Worm (Caenorhabditis elegans): ENCODE results near the gene C13A10.1.
A peak's percentile ranks its signal among the peaks of the same experiment; 100 is the strongest.

Gene C13A10.1

ce11 chrII:1355480-1355879 lies at the start of gene C13A10.1:
Gene C13A10.1 (minus strand): TSS chrII:1355649.
- TF ChIP-seq elt-2 (tag; optimal IDR thresholded peaks at IDR 0.05): peak; percentile 38
- no peak for TF ChIP-seq elt-3 (tag; optimal IDR thresholded peaks at IDR 0.05)

ce11 chrII:1403056-1403455 lies 47.6 kb upstream of the C13A10.1 start, which contains the start of the genes Y51H7C.41 and cogc-4:
Gene Y51H7C.41 (plus strand): TSS chrII:1403321.
Gene cogc-4 (plus strand): TSS chrII:1403441.
- TF ChIP-seq elt-3 (tag; optimal IDR thresholded peaks at IDR 0.05) (no peak), efl-1 (optimal IDR thresholded peaks at IDR 0.05) (no peak), efl-1 (GFP tag; optimal IDR thresholded peaks at IDR 0.05 in 1 of 2) (peak in 1 of 2 experiments; percentile 90), dpl-1 (GFP tag; optimal IDR thresholded peaks at IDR 0.05) (peak in 1 of 3 experiments; percentile 19)

ce11 chrII:1402167-1402619 lies 46.7 kb upstream of the C13A10.1 start, which contains the start of gene Y51H7C.7:
Gene Y51H7C.7 (plus strand): TSS chrII:1402569.
- TF ChIP-seq lin-39 (tag; optimal IDR thresholded peaks at IDR 0.05) (peak; percentile 76), egl-27 (tag; optimal IDR thresholded peaks at IDR 0.05) (no peak), rnt-1 (tag; optimal IDR thresholded peaks at IDR 0.05) (peak; percentile 73), nhr-12 (tag; optimal IDR thresholded peaks at IDR 0.05) (no peak), unc-130 (tag; optimal IDR thresholded peaks at IDR 0.05) (peak; percentile 58), efl-3 (GFP tag; optimal IDR thresholded peaks at IDR 0.05) (no peak), efl-1 (optimal IDR thresholded peaks at IDR 0.05) (peak; percentile 47 to 68), efl-1 (GFP tag; optimal IDR thresholded peaks at IDR 0.05 in 1 of 2) (peak; percentile 76 to 97), nhr-11 (tag; optimal IDR thresholded peaks at IDR 0.05) (peak; percentile 10), unc-62 (GFP tag; optimal IDR thresholded peaks at IDR 0.05) (no peak), skn-1 (tag; optimal IDR thresholded peaks at IDR 0.05) (peak; percentile 61), sup-37 (GFP tag; optimal IDR thresholded peaks at IDR 0.05) (no peak), Y116A8C.19 (tag; optimal IDR thresholded peaks at IDR 0.05; ENCODE audit: borderline replicate concordance) (no peak), zip-4 (GFP tag; optimal IDR thresholded peaks at IDR 0.05) (no peak), mef-2 (tag; optimal IDR thresholded peaks at IDR 0.05) (no peak), ceh-88 (GFP tag; IDR thresholded peaks at IDR 0.05) (no peak), swsn-7 (tag; optimal IDR thresholded peaks at IDR 0.05) (peak; percentile 71), nhr-20 (tag; optimal IDR thresholded peaks at IDR 0.05) (peak; percentile 68), irx-1 (tag; optimal IDR thresholded peaks at IDR 0.05) (peak; percentile 81), fos-1 (tag; optimal IDR thresholded peaks at IDR 0.05) (peak; percentile 22), hpl-2 (GFP tag; optimal IDR thresholded peaks at IDR 0.05) (no peak), xbp-1 (tag; optimal IDR thresholded peaks at IDR 0.05) (peak; percentile 69), mdl-1 (tag; optimal IDR thresholded peaks at IDR 0.05) (peak in 1 of 2 experiments; percentile 31), nhr-19 (GFP tag; conservative IDR thresholded peaks at IDR 0.05) (peak; percentile 65), lsy-2 (tag; optimal IDR thresholded peaks at IDR 0.05) (peak in 1 of 2 experiments; percentile 84), C04F5.9 (tag; optimal IDR thresholded peaks at IDR 0.05) (peak; percentile 19), aly-2 (tag; optimal IDR thresholded peaks at IDR 0.05) (no peak), lin-15B (tag; optimal IDR thresholded peaks at IDR 0.05) (peak; percentile 45), fkh-8 (tag; optimal IDR thresholded peaks at IDR 0.05) (peak; percentile 24), ceh-8 (GFP tag; optimal IDR thresholded peaks at IDR 0.05) (no peak), alr-1 (tag; optimal IDR thresholded peaks at IDR 0.05; ENCODE audit: borderline replicate concordance) (no peak), pax-3 (tag; optimal IDR thresholded peaks at IDR 0.05) (no peak), ces-1 (GFP tag; optimal IDR thresholded peaks at IDR 0.05) (no peak), C34B4.2 (tag; optimal IDR thresholded peaks at IDR 0.05) (no peak), nhr-84 (tag; optimal IDR thresholded peaks at IDR 0.05) (no peak), aha-1 (tag; optimal IDR thresholded peaks at IDR 0.05) (peak; percentile 4), fkh-10 (GFP tag; optimal IDR thresholded peaks at IDR 0.05) (no peak), unc-30 (tag; optimal IDR thresholded peaks at IDR 0.05) (no peak), hlh-4 (tag; optimal IDR thresholded peaks at IDR 0.05) (no peak), ets-5 (GFP tag; IDR thresholded peaks at IDR 0.05) (no peak), fkh-4 (tag; optimal IDR thresholded peaks at IDR 0.05; ENCODE audit: borderline replicate concordance) (peak; percentile 7), ztf-4 (tag; optimal IDR thresholded peaks at IDR 0.05) (no peak), nhr-47 (tag; optimal IDR thresholded peaks at IDR 0.05) (peak; percentile 85), ama-1 (optimal IDR thresholded peaks at IDR 0.05) (no peak), egl-13 (tag; optimal IDR thresholded peaks at IDR 0.05) (peak; percentile 48)

Data from whole organism, L1 larva.